Worm (Caenorhabditis elegans) whole organism, midembryonic: Measurements from ENCODE around the gene egl-4.

Experiments
- flt-1 ChIP-seq: fragments of 200-800 bp; sonication (Bioruptor generic); IDR thresholded peaks from 2 replicates; pipeline ENCODE4 v1.3.6; 2022; ENCODE audit warnings: missing genetic modification characterization, missing compliant biosample characterization
- klf-2 ChIP-seq: fragments of 200-800 bp; sonication (Bioruptor generic); conservative IDR thresholded peaks from 2 replicates; pipeline ENCODE4 v1.3.6; 2022; ENCODE audit warnings: missing genetic modification reagents, missing genetic modification characterization, missing compliant biosample characterization
- tab-1 ChIP-seq: fragments of 200-800 bp; sonication (Bioruptor generic); IDR thresholded peaks from 2 replicates; pipeline ENCODE4 v1.3.6; 2022; ENCODE audit warnings: missing genetic modification characterization, missing compliant biosample characterization

DNA sequence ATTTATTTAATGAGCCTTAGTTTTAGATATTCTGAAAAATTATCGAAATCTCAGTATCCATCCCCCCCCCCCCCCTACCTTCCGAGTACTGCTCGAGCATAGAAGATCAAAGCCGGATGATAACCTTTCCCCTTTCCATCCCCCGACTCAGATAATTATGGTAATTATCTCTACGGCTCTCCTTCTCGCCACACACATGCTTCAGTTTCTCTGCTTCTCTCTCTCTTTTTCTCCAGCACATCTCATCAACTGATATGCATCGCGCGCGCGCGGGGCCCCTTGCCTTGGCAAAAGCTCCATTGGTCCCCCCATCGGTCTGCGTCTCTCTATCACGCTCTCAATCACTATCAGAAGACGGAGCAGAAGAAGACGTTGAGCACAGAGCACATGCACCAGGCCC, 58.8 kb downstream of the egl-4 start:
- TF ChIP-seq flt-1 (no peak), klf-2 (GFP tag; lab: Robert Waterston, UW) (no peak), tab-1 (GFP tag; lab: Robert Waterston, UW) (no peak)
